Worm (Caenorhabditis elegans) whole organism, mixed stage, embryonic: ENCODE results near the gene ZC443.7.

Experiments
- blmp-1 ChIP-seq: fragments of 150-350 bp; optimal IDR thresholded peaks from 2 replicates; lab custom pipeline; 2014; ENCODE audit warnings: missing biosample characterization, missing genetic modification characterization
- flh-1 ChIP-seq: fragments of 200-800 bp; sonication (Bioruptor generic); optimal IDR thresholded peaks from 2 replicates; lab custom pipeline; 2018; ENCODE audit warnings: mild to moderate bottlenecking, missing genetic modification characterization, moderate library complexity, missing compliant biosample characterization
- lin-13 ChIP-seq: fragments of 150-350 bp; optimal IDR thresholded peaks from 2 replicates; lab custom pipeline; 2014; ENCODE audit warnings: missing biosample characterization, missing genetic modification characterization
- lsy-2 ChIP-seq: fragments of 150-350 bp; optimal IDR thresholded peaks from 2 replicates; lab custom pipeline; 2014; ENCODE audit warnings: missing biosample characterization, missing genetic modification characterization
- mep-1 ChIP-seq: fragments of 150-350 bp; optimal IDR thresholded peaks from 2 replicates; lab custom pipeline; 2017; ENCODE audit warnings: missing biosample characterization, missing genetic modification reagents, missing genetic modification characterization, inconsistent platforms
- nhr-12 ChIP-seq: fragments of 150-350 bp; optimal IDR thresholded peaks from 2 replicates; lab custom pipeline; 2014; ENCODE audit warnings: missing biosample characterization, missing genetic modification characterization
- nhr-237 ChIP-seq: fragments of 150-350 bp; optimal IDR thresholded peaks from 2 replicates; lab custom pipeline; 2014; ENCODE audit warnings: missing biosample characterization, missing genetic modification characterization
- nhr-76 ChIP-seq: sonication (generic microtip); optimal IDR thresholded peaks from 2 replicates; lab custom pipeline; 2017; ENCODE audit warnings: missing biosample characterization, missing genetic modification characterization
- pha-4 ChIP-seq: fragments of 150-350 bp; optimal IDR thresholded peaks from 2 replicates; lab custom pipeline; 2018; ENCODE audit warnings: missing biosample characterization, missing genetic modification reagents, missing genetic modification characterization
- snpc-4 ChIP-seq: fragments of 150-350 bp; optimal IDR thresholded peaks from 2 replicates; lab custom pipeline; 2014; ENCODE audit warnings: missing biosample characterization, missing genetic modification characterization
- tbx-8 ChIP-seq: fragments of 200-800 bp; sonication (Bioruptor generic); optimal IDR thresholded peaks from 2 replicates; lab custom pipeline; 2018; ENCODE audit warnings: mild to moderate bottlenecking, missing genetic modification characterization, moderate library complexity, missing compliant biosample characterization
- unc-39 ChIP-seq: fragments of 150-350 bp; optimal IDR thresholded peaks from 2 replicates; lab custom pipeline; 2014; ENCODE audit warnings: missing biosample characterization, missing genetic modification characterization
- unc-62 ChIP-seq: fragments of 150-350 bp; optimal IDR thresholded peaks from 2 replicates; lab custom pipeline; 2014; ENCODE audit warnings: missing biosample characterization, missing genetic modification reagents, missing genetic modification characterization
- ztf-11 ChIP-seq: fragments of 150-350 bp; optimal IDR thresholded peaks from 2 replicates; lab custom pipeline; 2014; ENCODE audit warnings: missing biosample characterization, missing genetic modification characterization

DNA sequence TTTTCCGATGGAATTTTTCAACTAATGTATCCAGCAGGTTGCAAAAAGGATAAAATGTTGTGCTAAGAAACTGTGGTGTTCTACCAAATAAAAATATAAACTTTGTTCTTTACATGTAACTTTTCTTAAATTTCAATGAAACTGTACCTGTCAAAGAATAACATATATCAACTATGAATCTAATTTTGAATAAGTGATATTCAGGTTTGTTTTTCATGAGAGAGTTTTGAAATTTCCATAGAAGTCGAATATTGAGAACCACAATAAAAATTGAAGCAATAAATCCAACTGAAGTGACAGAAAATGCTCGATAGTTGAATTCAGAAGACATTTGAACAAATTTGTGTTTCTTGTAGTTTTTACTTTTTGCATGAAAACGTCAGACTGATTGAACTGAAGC is 16.1 kb upstream of the ZC443.7 start, which contains the start of gene srbc-43:
- TF ChIP-seq blmp-1 (no peak), nhr-237 (tag; lab: Kevin White, UChicago) (no peak), lsy-2 (no peak), unc-62 (GFP tag; lab: Kevin White, UChicago) (no peak), pha-4 (tag; lab: Kevin White, UChicago) (no peak), snpc-4 (no peak), nhr-76 (tag; lab: Kevin White, UChicago) (no peak), lin-13 (tag; lab: Kevin White, UChicago) (no peak), mep-1 (tag; lab: Kevin White, UChicago) (no peak), ztf-11 (tag; lab: Kevin White, UChicago) (no peak), nhr-12 (tag; lab: Kevin White, UChicago) (no peak), unc-39 (tag; lab: Kevin White, UChicago) (no peak), flh-1 (no peak), tbx-8 (GFP tag; lab: Kevin White, UChicago) (no peak)
